Worm (Caenorhabditis elegans) whole organism, mixed stage, embryonic: ENCODE measurements around the gene C36B7.6.

Experiments used
- blmp-1 ChIP-seq: fragments of 150-350 bp; optimal IDR thresholded peaks from 2 replicates; lab custom pipeline; 2014; ENCODE audit warnings: missing biosample characterization, missing genetic modification characterization
- ceh-39 ChIP-seq: fragments of 150-350 bp; optimal IDR thresholded peaks from 2 replicates; lab custom pipeline; 2014; ENCODE audit warnings: missing biosample characterization, missing genetic modification characterization
- ceh-43 ChIP-seq: fragments of 200-800 bp; sonication (Bioruptor generic); optimal IDR thresholded peaks from 2 replicates; lab custom pipeline; 2018; ENCODE audit warnings: mild to moderate bottlenecking, missing genetic modification characterization, moderate library complexity, missing compliant biosample characterization
- ceh-83 ChIP-seq: fragments of 200-800 bp; sonication (Bioruptor generic); optimal IDR thresholded peaks from 2 replicates; lab custom pipeline; 2018; ENCODE audit warnings: mild to moderate bottlenecking, missing genetic modification characterization, missing compliant biosample characterization
- ces-1 ChIP-seq: fragments of 150-350 bp; optimal IDR thresholded peaks from 2 replicates; lab custom pipeline; 2014; ENCODE audit warnings: missing biosample characterization, missing genetic modification reagents, missing genetic modification characterization
- cnd-1 ChIP-seq: fragments of 200-800 bp; sonication (Bioruptor generic); optimal IDR thresholded peaks from 2 replicates; lab custom pipeline; 2018; ENCODE audit warnings: mild to moderate bottlenecking, missing genetic modification characterization, missing compliant biosample characterization
- ham-2 ChIP-seq: fragments of 200-800 bp; sonication (Bioruptor generic); optimal IDR thresholded peaks from 2 replicates; lab custom pipeline; 2018; ENCODE audit warnings: mild to moderate bottlenecking, missing genetic modification characterization, missing compliant biosample characterization
- hlh-1 ChIP-seq: fragments of 150-350 bp; optimal IDR thresholded peaks from 2 replicates; lab custom pipeline; 2014; ENCODE audit warnings: missing biosample characterization, missing genetic modification reagents, missing genetic modification characterization
- lin-13 ChIP-seq: fragments of 150-350 bp; optimal IDR thresholded peaks from 2 replicates; lab custom pipeline; 2014; ENCODE audit warnings: missing biosample characterization, missing genetic modification characterization
- lsy-2 ChIP-seq: fragments of 150-350 bp; optimal IDR thresholded peaks from 2 replicates; lab custom pipeline; 2014; ENCODE audit warnings: missing biosample characterization, missing genetic modification characterization
- mab-5 ChIP-seq: fragments of 150-350 bp; optimal IDR thresholded peaks from 2 replicates; lab custom pipeline; 2014; ENCODE audit warnings: missing biosample characterization, missing genetic modification characterization
- mep-1 ChIP-seq: fragments of 150-350 bp; optimal IDR thresholded peaks from 2 replicates; lab custom pipeline; 2017; ENCODE audit warnings: missing biosample characterization, missing genetic modification reagents, missing genetic modification characterization, inconsistent platforms
- nhr-12 ChIP-seq: fragments of 150-350 bp; optimal IDR thresholded peaks from 2 replicates; lab custom pipeline; 2014; ENCODE audit warnings: missing biosample characterization, missing genetic modification characterization
- nhr-2 ChIP-seq: fragments of 150-350 bp; optimal IDR thresholded peaks from 2 replicates; lab custom pipeline; 2014; ENCODE audit warnings: missing biosample characterization, missing genetic modification characterization
- nhr-237 ChIP-seq: fragments of 150-350 bp; optimal IDR thresholded peaks from 2 replicates; lab custom pipeline; 2014; ENCODE audit warnings: missing biosample characterization, missing genetic modification characterization
- snpc-4 ChIP-seq: fragments of 150-350 bp; optimal IDR thresholded peaks from 2 replicates; lab custom pipeline; 2014; ENCODE audit warnings: missing biosample characterization, missing genetic modification characterization
- tbx-8 ChIP-seq: fragments of 200-800 bp; sonication (Bioruptor generic); optimal IDR thresholded peaks from 2 replicates; lab custom pipeline; 2018; ENCODE audit warnings: mild to moderate bottlenecking, missing genetic modification characterization, moderate library complexity, missing compliant biosample characterization
- unc-120 ChIP-seq: sonication (generic microtip); optimal IDR thresholded peaks from 2 replicates; lab custom pipeline; 2017; ENCODE audit warnings: missing genetic modification characterization, missing compliant biosample characterization; ENCODE audit not compliant: poor library complexity, severe bottlenecking
- unc-39 ChIP-seq: fragments of 150-350 bp; optimal IDR thresholded peaks from 2 replicates; lab custom pipeline; 2014; ENCODE audit warnings: missing biosample characterization, missing genetic modification characterization
- zip-8 ChIP-seq: fragments of 150-350 bp; optimal IDR thresholded peaks from 2 replicates; lab custom pipeline; 2014; ENCODE audit warnings: missing biosample characterization, missing genetic modification characterization
- ztf-11 ChIP-seq: fragments of 150-350 bp; optimal IDR thresholded peaks from 2 replicates; lab custom pipeline; 2014; ENCODE audit warnings: missing biosample characterization, missing genetic modification characterization

Gene C36B7.6

ce11 chrX:7057357-7057756, 42.8 kb downstream of the C36B7.6 start, which contains the start of gene B0403.5:
TSS of gene B0403.5 (plus strand) at chrX:7057724.
- no peak for TF ChIP-seq unc-39 (tag; lab: Kevin White, UChicago)
- no peak for TF ChIP-seq nhr-2 (tag; lab: Kevin White, UChicago)
- no peak for TF ChIP-seq mep-1 (tag; lab: Kevin White, UChicago)
- TF ChIP-seq hlh-1 (tag; lab: Kevin White, UChicago) = no peak
- TF ChIP-seq snpc-4 (tag; lab: Kevin White, UChicago) = no peak

- TF ChIP-seq unc-120 (tag; lab: Kevin White, UChicago) (no peak), nhr-12 (tag; lab: Kevin White, UChicago) (no peak), ceh-39 (tag; lab: Kevin White, UChicago) (no peak), ceh-83 (GFP tag; lab: Kevin White, UChicago) (no peak), snpc-4 (tag; lab: Kevin White, UChicago) (no peak), ces-1 (GFP tag; lab: Kevin White, UChicago) (no peak), mab-5 (tag; lab: Kevin White, UChicago) (no peak), lin-13 (tag; lab: Kevin White, UChicago) (no peak), zip-8 (tag; lab: Kevin White, UChicago) (no peak), ceh-43 (GFP tag; lab: Kevin White, UChicago) (no peak), tbx-8 (GFP tag; lab: Kevin White, UChicago) (no peak), ham-2 (no peak), nhr-237 (tag; lab: Kevin White, UChicago) (no peak), ztf-11 (tag; lab: Kevin White, UChicago) (no peak), cnd-1 (no peak), unc-39 (tag; lab: Kevin White, UChicago) (no peak), hlh-1 (tag; lab: Kevin White, UChicago) (no peak), lsy-2 (tag; lab: Kevin White, UChicago) (no peak), blmp-1 (no peak), nhr-2 (tag; lab: Kevin White, UChicago) (no peak)
Observed at ce11 chrX:7050290-7050689, 49.8 kb downstream of the C36B7.6 start, which contains the start of gene ubc-17. TSS of gene ubc-17 (plus strand) at chrX:7050590.
